Fruit fly (Drosophila melanogaster): ENCODE measurements around the gene ens.

Gene ens

dm6 chr3L:4083442-4083841, 50.9 kb downstream of the ens start:
- no peak for TF ChIP-seq CTCF (optimal IDR thresholded peaks at IDR 0.05)
- TF ChIP-seq CG8478 (optimal IDR thresholded peaks at IDR 0.05), result no peak

dm6 chr3L:4081243-4081642, 53.1 kb downstream of the ens start:
- TF ChIP-seq CG8478 (optimal IDR thresholded peaks at IDR 0.05) (no peak), CTCF (optimal IDR thresholded peaks at IDR 0.05) (no peak)

- TF ChIP-seq CTCF (optimal IDR thresholded peaks at IDR 0.05) (no peak), CG8478 (optimal IDR thresholded peaks at IDR 0.05) (no peak)
These were observed 54.1 kb downstream of the ens start for dm6 chr3L:4080278-4080677.

dm6 chr3L:4076907-4077306, 57.4 kb downstream of the ens start:
- TF ChIP-seq CTCF (optimal IDR thresholded peaks at IDR 0.05) (no peak), CG8478 (optimal IDR thresholded peaks at IDR 0.05) (no peak)

- TF ChIP-seq CG8478 (optimal IDR thresholded peaks at IDR 0.05) (no peak), CTCF (optimal IDR thresholded peaks at IDR 0.05) (no peak)
These were observed 60.6 kb downstream of the ens start, which contains the start of gene Faa for dm6 chr3L:4073755-4074154. TSS of gene Faa (minus strand) at chr3L:4073954.

Measured in S2 (cell line).